Fruit fly (Drosophila melanogaster) whole organism, embryonic: ENCODE results near the gene Sf3b3.

Experiments
- B-H2 ChIP-seq: fragments of 200-800 bp; sonication (Bioruptor generic); optimal IDR thresholded peaks from 2 replicates; lab custom pipeline; 2018; ENCODE audit warnings: missing biosample characterization, mild to moderate bottlenecking, missing genetic modification characterization
- CG17912 ChIP-seq: fragments of 200-800 bp; sonication (Bioruptor generic); optimal IDR thresholded peaks from 2 replicates; lab custom pipeline; 2018; ENCODE audit warnings: missing biosample characterization, mild to moderate bottlenecking, missing genetic modification characterization
- CG2875 ChIP-seq: fragments of 200-800 bp; sonication (Bioruptor generic); optimal IDR thresholded peaks from 2 replicates; lab custom pipeline; 2017; ENCODE audit warnings: missing biosample characterization, mild to moderate bottlenecking, missing genetic modification characterization, missing genetic modification reagents
- Dll ChIP-seq: fragments of 200-800 bp; sonication (Bioruptor generic); IDR thresholded peaks from 4 replicates; pipeline ENCODE4 v1.3.6; 2022; ENCODE audit warnings: missing biosample characterization, missing genetic modification characterization; ENCODE audit not compliant: partially characterized antibody
- kay ChIP-seq: fragments of 200-800 bp; sonication (Bioruptor generic); optimal IDR thresholded peaks from 2 replicates; lab custom pipeline; 2016; ENCODE audit warnings: missing biosample characterization, missing genetic modification characterization
- pan ChIP-seq, 4 experiments: fragments of >200 bp in 3 of 4; fragments of 200-800 bp in 1 of 4; sonication (Bioruptor generic) in 1 of 4; optimal IDR thresholded peaks in 3 of 4; IDR thresholded peaks in 1 of 4; 2 replicates each; pipeline versions ENCODE4 v1.3.6 to Lab custom; 2017 to 2022; ENCODE audit warnings: missing biosample characterization in 2 of 4, missing genetic modification characterization in 2 of 4, mixed read lengths in 1 of 4
- prd ChIP-seq, 3 experiments: fragments of >200 bp in 2 of 3; fragments of 200-800 bp in 1 of 3; sonication (Bioruptor generic) in 1 of 3; optimal IDR thresholded peaks in 2 of 3; IDR thresholded peaks in 1 of 3; 2 replicates in 2 of 3; 3 replicates in 1 of 3; pipeline versions ENCODE4 v1.3.6 to Lab custom; 2017 to 2022; ENCODE audit warnings: missing biosample characterization in 1 of 3, missing genetic modification characterization in 1 of 3

- no peak for TF ChIP-seq prd (optimal IDR thresholded peaks at IDR 0.05; lab: Kevin White, UChicago)
- no peak for TF ChIP-seq prd (GFP tag; IDR thresholded peaks at IDR 0.05; lab: Robert Waterston, UW)
- no peak for TF ChIP-seq CG17912
- TF ChIP-seq CG2875 (GFP tag; lab: Kevin White, UChicago): no peak
- TF ChIP-seq Dll (GFP tag; lab: Robert Waterston, UW): peak; percentile 63
- TF ChIP-seq pan (optimal IDR thresholded peaks at IDR 0.05; lab: Kevin White, UChicago): no peak
- TF ChIP-seq pan (GFP tag; optimal IDR thresholded peaks at IDR 0.05 in 1 of 2, IDR thresholded peaks at IDR 0.05 in 1 of 2): no peak
- no peak for TF ChIP-seq kay (GFP tag; lab: Kevin White, UChicago)
- no peak for TF ChIP-seq B-H2 (GFP tag; lab: Kevin White, UChicago)
Observed at dm6 chr3L:833878-834277, 693 bp upstream of the Sf3b3 start, which contains the start of gene CG42553.
